Worm (Caenorhabditis elegans) whole organism, young adult: Measurements from ENCODE around the gene elf-1.

Experiments
- B0035.1 ChIP-seq: sonication (generic microtip); optimal IDR thresholded peaks from 2 replicates; lab custom pipeline; 2016; ENCODE audit warnings: missing genetic modification characterization, mild to moderate bottlenecking, missing compliant biosample characterization, missing genotype, missing genetic modification reagents
- B0261.1 ChIP-seq: sonication (generic microtip); optimal IDR thresholded peaks from 2 replicates; lab custom pipeline; 2016; ENCODE audit warnings: mild to moderate bottlenecking, missing genetic modification characterization, moderate library complexity, missing compliant biosample characterization
- C17E4.6 ChIP-seq: fragments of 200-800 bp; sonication (Bioruptor generic); IDR thresholded peaks from 2 replicates; pipeline ENCODE4 v1.3.6; 2022; ENCODE audit warnings: missing genetic modification reagents, missing genetic modification characterization, missing compliant biosample characterization
- D2030.7 ChIP-seq: fragments of 200-800 bp; sonication (Bioruptor generic); IDR thresholded peaks from 2 replicates; pipeline ENCODE4 v1.3.6; 2022; ENCODE audit warnings: missing genetic modification reagents, missing genetic modification characterization, missing compliant biosample characterization
- F33H1.4 ChIP-seq: fragments of 200-800 bp; sonication (Bioruptor generic); IDR thresholded peaks from 2 replicates; pipeline ENCODE4 v1.3.6; 2022; ENCODE audit warnings: missing genetic modification reagents, missing genetic modification characterization, missing compliant biosample characterization
- F37B4.10 ChIP-seq: fragments of 200-800 bp; sonication (Bioruptor generic); IDR thresholded peaks from 2 replicates; pipeline ENCODE4 v1.3.6; 2022; ENCODE audit warnings: missing genetic modification characterization, missing compliant biosample characterization
- K12H6.12 ChIP-seq: fragments of 200-800 bp; sonication (Bioruptor generic); optimal IDR thresholded peaks from 2 replicates; lab custom pipeline; 2018; ENCODE audit warnings: mild to moderate bottlenecking, missing genetic modification characterization, missing compliant biosample characterization
- Y67H2A.10 ChIP-seq: fragments of 200-800 bp; sonication (Bioruptor generic); conservative IDR thresholded peaks from 2 replicates; pipeline ENCODE4 v1.3.6; 2022; ENCODE audit warnings: missing genetic modification reagents, missing genetic modification characterization, missing compliant biosample characterization
- Y79H2A.3 ChIP-seq: fragments of 200-800 bp; sonication (Bioruptor generic); conservative IDR thresholded peaks from 2 replicates; pipeline ENCODE4 v1.3.6; 2022; ENCODE audit warnings: missing genetic modification reagents, missing genetic modification characterization, missing compliant biosample characterization
- ama-1 ChIP-seq, 3 experiments: fragments of 150-350 bp in 1 of 3; sonication (generic microtip) in 2 of 3; optimal IDR thresholded peaks; 2 replicates each; lab custom pipeline; 2014 to 2018; ENCODE audit warnings: missing biosample characterization in 2 of 3, missing genetic modification characterization in 2 of 3, missing genetic modification reagents in 2 of 3
- attf-3 ChIP-seq: fragments of 200-800 bp; sonication (Bioruptor generic); conservative IDR thresholded peaks from 2 replicates; pipeline ENCODE4 v1.3.6; 2022; ENCODE audit warnings: missing genetic modification reagents, missing genetic modification characterization, missing compliant biosample characterization
- bed-2 ChIP-seq: fragments of 200-800 bp; sonication (Bioruptor generic); IDR thresholded peaks from 2 replicates; pipeline ENCODE4 v1.3.6; 2022; ENCODE audit warnings: missing genetic modification reagents, missing genetic modification characterization, missing compliant biosample characterization
- cebp-1 ChIP-seq, 2 experiments: fragments of 200-800 bp in 1 of 2; sonication (Bioruptor generic) in 1 of 2; sonication (generic microtip) in 1 of 2; IDR thresholded peaks in 1 of 2; optimal IDR thresholded peaks in 1 of 2; 2 replicates each; pipeline versions ENCODE4 v1.3.6 to Lab custom; 2017 to 2022; ENCODE audit warnings: missing compliant biosample characterization in 2 of 2, missing genetic modification characterization in 2 of 2, mild to moderate bottlenecking in 1 of 2, missing genetic modification reagents in 1 of 2, moderate library complexity in 1 of 2
- ceh-27 ChIP-seq: fragments of 200-800 bp; sonication (Bioruptor generic); optimal IDR thresholded peaks from 2 replicates; lab custom pipeline; 2018; ENCODE audit warnings: mild to moderate bottlenecking, missing genetic modification characterization, moderate library complexity, missing compliant biosample characterization
- ceh-40 ChIP-seq: fragments of 200-800 bp; sonication (Bioruptor generic); IDR thresholded peaks from 2 replicates; pipeline ENCODE4 v1.3.6; 2022; ENCODE audit warnings: missing genetic modification characterization, missing compliant biosample characterization
- ceh-91 ChIP-seq: fragments of 200-800 bp; sonication (Bioruptor generic); IDR thresholded peaks from 2 replicates; pipeline ENCODE4 v1.3.6; 2022; ENCODE audit warnings: missing genetic modification reagents, missing genetic modification characterization, missing compliant biosample characterization
- dpl-1 ChIP-seq: fragments of 150-350 bp; optimal IDR thresholded peaks from 2 replicates; lab custom pipeline; 2014; ENCODE audit warnings: missing biosample characterization, missing genetic modification reagents, missing genetic modification characterization
- efl-1 ChIP-seq: fragments of 150-350 bp; optimal IDR thresholded peaks from 2 replicates; lab custom pipeline; 2014; ENCODE audit warnings: missing biosample characterization, missing genetic modification reagents, missing genetic modification characterization
- egl-18 ChIP-seq: fragments of 200-800 bp; sonication (Bioruptor generic); IDR thresholded peaks from 2 replicates; pipeline ENCODE4 v1.3.6; 2022; ENCODE audit warnings: missing genetic modification reagents, missing genetic modification characterization, missing compliant biosample characterization
- egl-44 ChIP-seq: fragments of 200-800 bp; sonication (Bioruptor generic); IDR thresholded peaks from 2 replicates; pipeline ENCODE4 v1.3.6; 2022; ENCODE audit warnings: missing genetic modification reagents, missing genetic modification characterization, missing compliant biosample characterization
- hmg-1.2 ChIP-seq: fragments of 200-800 bp; sonication (Bioruptor generic); IDR thresholded peaks from 2 replicates; pipeline ENCODE4 v1.3.6; 2022; ENCODE audit warnings: missing genetic modification reagents, missing genetic modification characterization, missing compliant biosample characterization
- hsf-1 ChIP-seq: fragments of 200-800 bp; sonication (Bioruptor generic); IDR thresholded peaks from 2 replicates; pipeline ENCODE4 v1.3.6; 2022; ENCODE audit warnings: missing genetic modification reagents, missing genetic modification characterization, missing compliant biosample characterization
- lag-1 ChIP-seq: fragments of 200-800 bp; sonication (Bioruptor generic); IDR thresholded peaks from 2 replicates; pipeline ENCODE4 v1.3.6; 2022; ENCODE audit warnings: missing genetic modification reagents, missing genetic modification characterization, missing compliant biosample characterization
- lin-26 ChIP-seq: fragments of 200-800 bp; sonication (Bioruptor generic); IDR thresholded peaks from 2 replicates; pipeline ENCODE4 v1.3.6; 2022; ENCODE audit warnings: missing genetic modification reagents, missing genetic modification characterization, missing compliant biosample characterization
- lsy-27 ChIP-seq: sonication (generic microtip); optimal IDR thresholded peaks from 2 replicates; lab custom pipeline; 2017; ENCODE audit warnings: missing genetic modification characterization, mild to moderate bottlenecking, missing compliant biosample characterization, antibody characterized with exemption, missing genotype, borderline replicate concordance; ENCODE audit not compliant: insufficient read depth
- madf-3 ChIP-seq: fragments of 200-800 bp; sonication (Bioruptor generic); IDR thresholded peaks from 2 replicates; pipeline ENCODE4 v1.3.6; 2022; ENCODE audit warnings: missing genetic modification reagents, missing genetic modification characterization, missing compliant biosample characterization
- madf-6 ChIP-seq: fragments of 200-800 bp; sonication (Bioruptor generic); IDR thresholded peaks from 2 replicates; pipeline ENCODE4 v1.3.6; 2022; ENCODE audit warnings: missing genetic modification reagents, missing genetic modification characterization, missing compliant biosample characterization
- madf-8 ChIP-seq: fragments of 200-800 bp; sonication (Bioruptor generic); conservative IDR thresholded peaks from 2 replicates; pipeline ENCODE4 v1.3.6; 2022; ENCODE audit warnings: missing genetic modification reagents, missing genetic modification characterization, missing compliant biosample characterization
- mcd-1 ChIP-seq: fragments of 200-800 bp; sonication (Bioruptor generic); IDR thresholded peaks from 2 replicates; pipeline ENCODE4 v1.3.6; 2022; ENCODE audit warnings: missing genetic modification reagents, missing genetic modification characterization, missing compliant biosample characterization
- mel-28 ChIP-seq: sonication (generic microtip); optimal IDR thresholded peaks from 2 replicates; lab custom pipeline; 2016; ENCODE audit warnings: borderline replicate concordance, mild to moderate bottlenecking, missing genetic modification characterization, missing compliant biosample characterization
- nfya-1 ChIP-seq: sonication (generic microtip); optimal IDR thresholded peaks from 2 replicates; lab custom pipeline; 2017; ENCODE audit warnings: antibody characterized with exemption, missing compliant biosample characterization, missing genetic modification characterization, borderline replicate concordance; ENCODE audit not compliant: insufficient read depth
- nfyb-1 ChIP-seq: fragments of 200-800 bp; sonication (Bioruptor generic); IDR thresholded peaks from 2 replicates; pipeline ENCODE4 v1.3.6; 2022; ENCODE audit warnings: missing genetic modification reagents, missing genetic modification characterization, missing compliant biosample characterization
- nhr-179 ChIP-seq: sonication (generic microtip); optimal IDR thresholded peaks from 2 replicates; lab custom pipeline; 2016; ENCODE audit warnings: mild to moderate bottlenecking, missing genetic modification characterization, missing compliant biosample characterization
- nhr-90 ChIP-seq: sonication (generic microtip); optimal IDR thresholded peaks from 2 replicates; lab custom pipeline; 2016; ENCODE audit warnings: missing genotype, mild to moderate bottlenecking, missing genetic modification characterization, missing compliant biosample characterization
- rpc-1 ChIP-seq, 2 experiments: fragments of 150-350 bp in 1 of 2; sonication (generic microtip) in 1 of 2; optimal IDR thresholded peaks; 2 replicates each; lab custom pipeline; 2014 to 2018; ENCODE audit warnings: missing biosample characterization in 1 of 2, missing genetic modification characterization in 1 of 2, missing genetic modification reagents in 1 of 2, missing genotype in 1 of 2
- snpc-3.4 ChIP-seq: sonication (generic microtip); optimal IDR thresholded peaks from 2 replicates; lab custom pipeline; 2017; ENCODE audit warnings: missing genetic modification characterization, mild to moderate bottlenecking, missing compliant biosample characterization, antibody characterized with exemption, moderate library complexity, missing genotype, missing genetic modification reagents
- somi-1 ChIP-seq: fragments of 200-800 bp; sonication (Bioruptor generic); optimal IDR thresholded peaks from 2 replicates; lab custom pipeline; 2018; ENCODE audit warnings: mild to moderate bottlenecking, missing genetic modification characterization, missing compliant biosample characterization
- tlf-1 ChIP-seq: fragments of 200-800 bp; sonication (Bioruptor generic); optimal IDR thresholded peaks from 2 replicates; lab custom pipeline; 2018; ENCODE audit warnings: mild to moderate bottlenecking, missing genetic modification characterization, missing compliant biosample characterization
- unc-62 ChIP-seq: fragments of 150-350 bp; optimal IDR thresholded peaks from 2 replicates; lab custom pipeline; 2014; ENCODE audit warnings: missing biosample characterization, missing genetic modification reagents, missing genetic modification characterization
- ztf-28 ChIP-seq: fragments of 200-800 bp; sonication (Bioruptor generic); IDR thresholded peaks from 2 replicates; pipeline ENCODE4 v1.3.6; 2022; ENCODE audit warnings: missing genetic modification reagents, missing genetic modification characterization, missing compliant biosample characterization
- ztf-3 ChIP-seq: fragments of 200-800 bp; sonication (Bioruptor generic); optimal IDR thresholded peaks from 2 replicates; lab custom pipeline; 2018; ENCODE audit warnings: mild to moderate bottlenecking, missing genetic modification characterization, missing compliant biosample characterization
- ztf-6 ChIP-seq: fragments of 200-800 bp; sonication (Bioruptor generic); IDR thresholded peaks from 2 replicates; pipeline ENCODE4 v1.3.6; 2022; ENCODE audit warnings: missing genetic modification reagents, missing genetic modification characterization, missing compliant biosample characterization

elf-1 gene

DNA sequence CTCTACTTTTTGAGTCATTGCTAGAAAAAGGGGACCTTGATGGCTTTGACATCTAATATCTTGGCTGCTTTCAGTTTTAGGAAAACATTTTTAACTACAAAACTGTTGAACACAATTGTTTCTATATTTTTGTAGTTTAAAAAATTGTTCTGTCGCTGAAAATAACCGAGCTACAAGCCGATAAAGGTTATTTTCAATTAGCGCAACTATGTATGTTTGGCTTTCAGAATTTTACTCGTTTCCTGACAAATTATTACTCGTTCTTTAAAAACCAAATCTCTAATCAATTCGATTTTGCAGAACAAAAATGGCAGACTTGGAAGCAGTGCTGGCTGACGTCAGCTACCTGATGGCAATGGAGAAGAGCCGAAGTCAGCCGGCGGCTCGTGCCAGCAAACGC, 13.1 kb upstream of the elf-1 start, which contains the start of gene grk-2:
TSS of gene grk-2 (plus strand) at position 301 of the 400 bp plus-strand sequence.
- TF ChIP-seq ceh-27 (GFP tag; lab: Kevin White, UChicago): no peak
- TF ChIP-seq ztf-6 (GFP tag; lab: Robert Waterston, UW): no peak
- no peak for TF ChIP-seq Y67H2A.10 (GFP tag; lab: Robert Waterston, UW)
- TF ChIP-seq nfya-1 (tag; lab: Kevin White, UChicago): no peak
- TF ChIP-seq efl-1 (GFP tag; lab: Kevin White, UChicago): no peak
- TF ChIP-seq F37B4.10 (GFP tag; lab: Robert Waterston, UW): no peak
- TF ChIP-seq lin-26 (GFP tag; lab: Robert Waterston, UW): no peak
- no peak for TF ChIP-seq ztf-3
- TF ChIP-seq unc-62 (GFP tag; lab: Kevin White, UChicago): no peak
- TF ChIP-seq lsy-27 (tag; lab: Kevin White, UChicago): no peak

DNA sequence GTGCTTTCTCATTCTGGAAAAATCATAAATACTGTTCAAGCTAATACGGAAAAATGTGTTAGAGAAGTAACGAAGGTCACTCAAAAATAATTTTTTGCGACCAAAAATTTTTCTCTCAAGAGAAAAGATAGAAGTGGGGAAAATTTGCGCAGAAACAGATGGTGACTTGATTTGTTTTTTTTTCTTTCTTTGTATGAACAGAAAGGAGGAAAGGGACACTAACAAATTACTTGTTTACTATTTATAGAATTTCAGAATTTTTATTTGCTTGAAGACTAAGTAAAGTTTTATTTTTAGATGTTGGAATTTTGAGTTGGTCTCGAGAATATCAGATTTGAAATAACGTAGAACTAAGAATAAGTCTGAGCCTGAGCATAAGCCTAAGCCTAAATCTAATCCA, 5.7 kb upstream of the elf-1 start, which contains the start of gene W02B3.4:
TSS of gene W02B3.4 (minus strand) at position 101 of the 400 bp plus-strand sequence.
- TF ChIP-seq snpc-3.4 (tag; lab: Kevin White, UChicago): no peak
- TF ChIP-seq cebp-1 (GFP tag; IDR thresholded peaks at IDR 0.05; lab: Robert Waterston, UW): no peak
- TF ChIP-seq cebp-1 (tag; optimal IDR thresholded peaks at IDR 0.05; lab: Kevin White, UChicago): no peak
- no peak for TF ChIP-seq ztf-3
- TF ChIP-seq B0261.1 (tag; lab: Kevin White, UChicago): no peak
- TF ChIP-seq somi-1 (GFP tag; lab: Kevin White, UChicago): no peak
- no peak for TF ChIP-seq ceh-40 (GFP tag; lab: Robert Waterston, UW)
- no peak for TF ChIP-seq mcd-1 (GFP tag; lab: Robert Waterston, UW)
- no peak for TF ChIP-seq nhr-179
- no peak for TF ChIP-seq nfyb-1 (GFP tag; lab: Robert Waterston, UW)
- no peak for TF ChIP-seq bed-2
- no peak for TF ChIP-seq D2030.7 (GFP tag; lab: Robert Waterston, UW)
- TF ChIP-seq lag-1 (GFP tag; lab: Robert Waterston, UW): no peak

DNA sequence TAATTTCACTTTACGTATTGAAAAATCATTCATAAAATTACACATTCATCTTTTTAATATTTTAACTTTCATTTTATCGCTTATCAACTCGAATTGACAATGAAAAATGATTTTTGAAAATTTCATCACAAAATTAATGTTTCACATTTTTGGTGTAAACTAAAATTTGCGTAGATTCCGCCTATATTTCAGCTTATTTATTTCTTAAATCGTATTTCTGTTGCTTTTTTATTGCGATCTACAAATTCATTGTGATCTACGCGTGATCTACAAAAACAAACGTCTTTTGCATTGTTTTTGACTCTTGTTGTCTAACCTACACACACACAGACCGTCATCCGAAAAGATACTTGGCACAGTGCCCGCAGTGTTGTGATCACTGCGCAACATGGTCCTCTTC, 886 bp upstream of the elf-1 start:
- no peak for TF ChIP-seq hmg-1.2 (GFP tag; lab: Robert Waterston, UW)
- peak; percentile 26; the same call in 1 of the 2 replicates for TF ChIP-seq madf-6 (GFP tag; lab: Robert Waterston, UW)

DNA sequence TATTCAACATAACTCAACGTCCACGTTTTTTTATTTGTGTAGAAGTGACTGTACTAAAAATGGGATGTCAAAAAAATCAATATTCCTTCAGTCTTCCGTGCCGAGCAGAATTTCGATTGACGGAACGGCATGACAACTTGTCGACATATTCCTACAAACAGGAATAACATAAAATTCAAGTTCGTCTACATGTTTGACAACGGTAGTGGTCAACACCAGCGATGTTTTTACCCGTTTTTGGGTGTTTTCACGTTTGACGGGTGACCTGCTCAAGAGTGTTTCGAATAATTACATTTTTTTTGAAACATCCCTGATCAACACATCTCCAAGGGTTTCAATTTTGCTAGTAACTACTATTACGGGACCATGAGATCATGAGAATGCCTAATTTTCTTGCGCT, 3.0 kb downstream of the elf-1 start, which contains the start of gene W02B3.7:
TSS of gene W02B3.7 (minus strand) at position 101 of the 400 bp plus-strand sequence.
- TF ChIP-seq egl-44 (GFP tag; lab: Robert Waterston, UW): no peak
- no peak for TF ChIP-seq rpc-1 (optimal IDR thresholded peaks at IDR 0.05; lab: Kevin White, UChicago)
- no peak for TF ChIP-seq rpc-1 (tag; optimal IDR thresholded peaks at IDR 0.05; lab: Kevin White, UChicago)
- TF ChIP-seq ceh-91 (GFP tag; lab: Robert Waterston, UW): no peak
- no peak for TF ChIP-seq madf-3 (GFP tag; lab: Robert Waterston, UW)
- TF ChIP-seq madf-8 (GFP tag; lab: Robert Waterston, UW): no peak
- TF ChIP-seq B0261.1 (tag; lab: Kevin White, UChicago): no peak
- TF ChIP-seq hsf-1 (GFP tag; lab: Robert Waterston, UW): no peak
- no peak for TF ChIP-seq F33H1.4 (GFP tag; lab: Robert Waterston, UW)
- no peak for TF ChIP-seq attf-3 (GFP tag; lab: Robert Waterston, UW)
- TF ChIP-seq B0035.1 (tag; lab: Kevin White, UChicago): no peak
- no peak for TF ChIP-seq C17E4.6 (GFP tag; lab: Robert Waterston, UW)
- no peak for TF ChIP-seq ama-1 (optimal IDR thresholded peaks at IDR 0.05; lab: Kevin White, UChicago)
- TF ChIP-seq ama-1 (GFP tag; optimal IDR thresholded peaks at IDR 0.05; lab: Kevin White, UChicago): no peak
- no peak for TF ChIP-seq K12H6.12
- TF ChIP-seq tlf-1: no peak
- TF ChIP-seq egl-18 (GFP tag; lab: Robert Waterston, UW): no peak
- TF ChIP-seq Y79H2A.3 (GFP tag; lab: Robert Waterston, UW): no peak
- TF ChIP-seq ztf-28: no peak
- TF ChIP-seq dpl-1: no peak
- no peak for TF ChIP-seq mel-28 (tag; lab: Kevin White, UChicago)
- no peak for TF ChIP-seq nhr-90 (tag; lab: Kevin White, UChicago)
